Worm (Caenorhabditis elegans) whole organism, L1 larva: ENCODE data around the gene srg-42.

Source experiments
- ceh-82 ChIP-seq, 3 experiments: fragments of 150-350 bp in 1 of 3; sonication (generic microtip) in 2 of 3; optimal IDR thresholded peaks; 2 replicates each; lab custom pipeline; 2014 to 2017; ENCODE audit warnings: missing biosample characterization in 3 of 3, missing genetic modification characterization in 3 of 3
- ces-1 ChIP-seq: fragments of 150-350 bp; optimal IDR thresholded peaks from 2 replicates; lab custom pipeline; 2014; ENCODE audit warnings: missing biosample characterization, missing genetic modification reagents, missing genetic modification characterization
- egl-27 ChIP-seq, 2 experiments: fragments of 150-350 bp in 1 of 2; sonication (generic microtip); optimal IDR thresholded peaks; 3 replicates each; lab custom pipeline; 2017 to 2018; ENCODE audit warnings: missing biosample characterization in 2 of 2, missing genetic modification characterization in 2 of 2, missing genetic modification reagents in 2 of 2
- nhr-11 ChIP-seq: fragments of 150-350 bp; optimal IDR thresholded peaks from 2 replicates; lab custom pipeline; 2014; ENCODE audit warnings: missing biosample characterization, missing genetic modification characterization
- nhr-237 ChIP-seq: fragments of 150-350 bp; optimal IDR thresholded peaks from 2 replicates; lab custom pipeline; 2014; ENCODE audit warnings: missing biosample characterization, missing genetic modification characterization
- nhr-77 ChIP-seq: fragments of 150-350 bp; optimal IDR thresholded peaks from 2 replicates; lab custom pipeline; 2014; ENCODE audit warnings: missing biosample characterization, missing genetic modification characterization

- TF ChIP-seq ces-1 (GFP tag; lab: Kevin White, UChicago) (no peak), nhr-237 (no peak), nhr-11 (tag; lab: Kevin White, UChicago) (peak; percentile 0), ceh-82 (tag; optimal IDR thresholded peaks at IDR 0.05; lab: Kevin White, UChicago) (no peak), nhr-77 (tag; lab: Kevin White, UChicago) (no peak), egl-27 (tag; optimal IDR thresholded peaks at IDR 0.05; lab: Kevin White, UChicago) (no peak)
These were observed 26.0 kb downstream of the srg-42 start for ce11 chrV:11131801-11132200.
